Worm (Caenorhabditis elegans) whole organism, mixed stage, embryonic: ENCODE data around the gene acs-21.

Source experiments
- ces-1 ChIP-seq: fragments of 150-350 bp; optimal IDR thresholded peaks from 2 replicates; lab custom pipeline; 2014; ENCODE audit warnings: missing biosample characterization, missing genetic modification reagents, missing genetic modification characterization
- elt-1 ChIP-seq: sonication (generic microtip); optimal IDR thresholded peaks from 2 replicates; lab custom pipeline; 2017; ENCODE audit warnings: missing genetic modification characterization, mild to moderate bottlenecking, missing compliant biosample characterization, antibody characterized with exemption, moderate library complexity, borderline replicate concordance; ENCODE audit not compliant: insufficient read depth
- elt-3 ChIP-seq: fragments of 150-350 bp; optimal IDR thresholded peaks from 2 replicates; lab custom pipeline; 2014; ENCODE audit warnings: missing biosample characterization, missing genetic modification characterization
- lin-13 ChIP-seq: fragments of 150-350 bp; optimal IDR thresholded peaks from 2 replicates; lab custom pipeline; 2014; ENCODE audit warnings: missing biosample characterization, missing genetic modification characterization
- nhr-12 ChIP-seq: fragments of 150-350 bp; optimal IDR thresholded peaks from 2 replicates; lab custom pipeline; 2014; ENCODE audit warnings: missing biosample characterization, missing genetic modification characterization
- nhr-76 ChIP-seq: sonication (generic microtip); optimal IDR thresholded peaks from 2 replicates; lab custom pipeline; 2017; ENCODE audit warnings: missing biosample characterization, missing genetic modification characterization
- snpc-4 ChIP-seq: fragments of 150-350 bp; optimal IDR thresholded peaks from 2 replicates; lab custom pipeline; 2014; ENCODE audit warnings: missing biosample characterization, missing genetic modification characterization
- sptf-1 ChIP-seq: sonication (generic microtip); optimal IDR thresholded peaks from 2 replicates; lab custom pipeline; 2017; ENCODE audit warnings: mild to moderate bottlenecking, missing genetic modification characterization, moderate library complexity, missing compliant biosample characterization
- unc-39 ChIP-seq: fragments of 150-350 bp; optimal IDR thresholded peaks from 2 replicates; lab custom pipeline; 2014; ENCODE audit warnings: missing biosample characterization, missing genetic modification characterization
- unc-62 ChIP-seq: fragments of 150-350 bp; optimal IDR thresholded peaks from 2 replicates; lab custom pipeline; 2014; ENCODE audit warnings: missing biosample characterization, missing genetic modification reagents, missing genetic modification characterization
- ztf-11 ChIP-seq: fragments of 150-350 bp; optimal IDR thresholded peaks from 2 replicates; lab custom pipeline; 2014; ENCODE audit warnings: missing biosample characterization, missing genetic modification characterization

DNA sequence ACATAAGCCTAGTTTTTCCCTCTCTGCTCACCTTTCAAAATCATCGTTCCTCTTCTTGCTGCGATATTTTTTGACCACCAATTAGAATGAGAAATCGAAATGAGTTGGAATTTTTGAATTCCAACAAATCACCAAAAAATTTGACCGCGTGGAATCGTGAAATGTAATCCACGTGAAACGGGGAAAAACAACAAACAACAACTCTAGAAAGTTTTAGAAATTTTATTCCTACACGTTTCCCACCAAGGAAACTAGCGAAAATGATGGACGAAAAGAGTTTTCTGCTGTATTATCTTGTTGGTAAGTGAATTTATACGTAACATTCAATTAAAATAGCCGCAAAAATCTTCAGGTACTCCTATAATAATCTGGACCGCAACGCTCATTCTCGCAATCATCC is 49.6 kb downstream of the acs-21 start, which contains the start of the genes irld-3 and F02C9.1:
- TF ChIP-seq nhr-76 (no peak), snpc-4 (tag; lab: Kevin White, UChicago) (no peak), ztf-11 (tag; lab: Kevin White, UChicago) (no peak), elt-3 (tag; lab: Kevin White, UChicago) (no peak), sptf-1 (tag; lab: Kevin White, UChicago) (no peak), nhr-12 (tag; lab: Kevin White, UChicago) (no peak), elt-1 (no peak), unc-62 (GFP tag; lab: Kevin White, UChicago) (no peak), ces-1 (no peak), unc-39 (tag; lab: Kevin White, UChicago) (no peak), lin-13 (no peak)
